Worm (Caenorhabditis elegans): ENCODE results near the gene srt-70.

ce11 chrV:5271487-5271886, 12.1 kb upstream of the srt-70 start:
- TF ChIP-seq T22C8.4 (GFP tag; IDR thresholded peaks at IDR 0.05) (no peak), flt-1 (GFP tag; IDR thresholded peaks at IDR 0.05) (no peak), ref-1 (GFP tag; conservative IDR thresholded peaks at IDR 0.05) (no peak), tab-1 (GFP tag; IDR thresholded peaks at IDR 0.05) (no peak)
